Worm (Caenorhabditis elegans) whole organism, early embryonic: ENCODE data around the gene R11D1.1.

ENCODE experiments used
- ama-1 ChIP-seq: fragments of 150-350 bp; optimal IDR thresholded peaks from 2 replicates; lab custom pipeline; 2014
- ceh-13 ChIP-seq: fragments of 200-800 bp; sonication (Bioruptor generic); optimal IDR thresholded peaks from 2 replicates; lab custom pipeline; 2018; ENCODE audit warnings: mild to moderate bottlenecking, missing genetic modification characterization, missing compliant biosample characterization
- ets-7 ChIP-seq: sonication (generic microtip); optimal IDR thresholded peaks from 2 replicates; lab custom pipeline; 2016; ENCODE audit warnings: missing genotype, missing genetic modification characterization, missing compliant biosample characterization
- hnd-1 ChIP-seq: sonication (generic microtip); optimal IDR thresholded peaks from 2 replicates; lab custom pipeline; 2016; ENCODE audit warnings: missing genetic modification characterization, missing compliant biosample characterization
- tbx-37 ChIP-seq: fragments of 200-800 bp; sonication (Bioruptor generic); conservative IDR thresholded peaks from 2 replicates; pipeline ENCODE4 v1.3.6; 2022; ENCODE audit warnings: missing genetic modification reagents, missing genetic modification characterization, missing compliant biosample characterization
- tra-4 ChIP-seq: sonication (generic microtip); optimal IDR thresholded peaks from 2 replicates; lab custom pipeline; 2017; ENCODE audit warnings: missing genetic modification characterization, missing compliant biosample characterization

ce11 chrV:12697364-12697901, 6.7 kb upstream of the R11D1.1 start, which contains the start of gene istr-1:
- no peak for TF ChIP-seq tbx-37 (GFP tag; lab: Robert Waterston, UW)
- no peak for TF ChIP-seq ama-1 (lab: Kevin White, UChicago)
- no peak for TF ChIP-seq hnd-1
- TF ChIP-seq ceh-13: no peak
- no peak for TF ChIP-seq tra-4 (tag; lab: Kevin White, UChicago)
- no peak for TF ChIP-seq ets-7 (tag; lab: Kevin White, UChicago)
